Worm (Caenorhabditis elegans): Measurements from ENCODE around the gene rpl-11.1.

DNA sequence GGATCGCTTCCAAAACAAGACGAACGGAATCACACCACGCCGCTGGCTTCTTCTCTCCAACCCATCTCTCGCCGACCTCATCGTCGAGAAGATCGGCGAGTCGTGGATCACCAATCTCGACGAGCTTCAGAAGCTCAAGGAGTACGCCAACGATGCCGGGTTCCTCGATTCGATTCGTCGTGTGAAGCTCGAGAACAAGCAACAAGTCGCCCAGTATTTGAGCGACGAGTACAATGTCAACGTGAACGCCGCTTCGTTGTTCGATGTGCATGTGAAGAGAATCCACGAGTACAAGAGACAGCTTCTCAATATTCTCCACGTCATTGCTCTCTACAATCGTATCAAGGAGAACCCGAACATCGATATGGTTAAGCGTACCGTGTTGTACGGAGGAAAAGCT, 2.2 kb downstream of the rpl-11.1 start:
- TF ChIP-seq him-1 (tag; optimal IDR thresholded peaks at IDR 0.05) (no peak), dao-5 (tag; optimal IDR thresholded peaks at IDR 0.05) (no peak)
